Worm (Caenorhabditis elegans) whole organism, young adult: ENCODE results near the gene dsl-5.

Experiments
- B0035.1 ChIP-seq: sonication (generic microtip); optimal IDR thresholded peaks from 2 replicates; lab custom pipeline; 2016; ENCODE audit warnings: missing genetic modification characterization, mild to moderate bottlenecking, missing compliant biosample characterization, missing genotype, missing genetic modification reagents
- B0261.1 ChIP-seq: sonication (generic microtip); optimal IDR thresholded peaks from 2 replicates; lab custom pipeline; 2016; ENCODE audit warnings: mild to moderate bottlenecking, missing genetic modification characterization, moderate library complexity, missing compliant biosample characterization
- F10E7.11 ChIP-seq: sonication (generic microtip); optimal IDR thresholded peaks from 2 replicates; lab custom pipeline; 2017; ENCODE audit warnings: mild to moderate bottlenecking, missing genetic modification characterization, moderate library complexity, missing compliant biosample characterization
- F22D6.2 ChIP-seq: sonication (generic microtip); optimal IDR thresholded peaks from 2 replicates; lab custom pipeline; 2016; ENCODE audit warnings: mild to moderate bottlenecking, missing genetic modification characterization, missing compliant biosample characterization
- F33H1.4 ChIP-seq: fragments of 200-800 bp; sonication (Bioruptor generic); IDR thresholded peaks from 2 replicates; pipeline ENCODE4 v1.3.6; 2022; ENCODE audit warnings: missing genetic modification reagents, missing genetic modification characterization, missing compliant biosample characterization
- F37B4.10 ChIP-seq: fragments of 200-800 bp; sonication (Bioruptor generic); IDR thresholded peaks from 2 replicates; pipeline ENCODE4 v1.3.6; 2022; ENCODE audit warnings: missing genetic modification characterization, missing compliant biosample characterization
- F39B2.1 ChIP-seq: fragments of 200-800 bp; sonication (Bioruptor generic); IDR thresholded peaks from 2 replicates; pipeline ENCODE4 v1.3.6; 2022; ENCODE audit warnings: missing genetic modification reagents, missing genetic modification characterization, missing compliant biosample characterization
- F52B5.7 ChIP-seq: sonication (generic microtip); optimal IDR thresholded peaks from 2 replicates; lab custom pipeline; 2016; ENCODE audit warnings: mild to moderate bottlenecking, missing genetic modification characterization, missing compliant biosample characterization
- F55B11.4 ChIP-seq: sonication (generic microtip); optimal IDR thresholded peaks from 2 replicates; lab custom pipeline; 2016; ENCODE audit warnings: missing compliant biosample characterization, missing genetic modification characterization, borderline replicate concordance; ENCODE audit not compliant: insufficient read depth
- F57C9.4 ChIP-seq: sonication (generic microtip); optimal IDR thresholded peaks from 2 replicates; lab custom pipeline; 2017; ENCODE audit warnings: mild to moderate bottlenecking, missing genetic modification characterization, missing compliant biosample characterization
- K11D2.4 ChIP-seq: fragments of 200-800 bp; sonication (Bioruptor generic); IDR thresholded peaks from 2 replicates; pipeline ENCODE4 v1.3.6; 2022; ENCODE audit warnings: missing genetic modification reagents, missing genetic modification characterization, missing compliant biosample characterization
- Y67H2A.10 ChIP-seq: fragments of 200-800 bp; sonication (Bioruptor generic); conservative IDR thresholded peaks from 2 replicates; pipeline ENCODE4 v1.3.6; 2022; ENCODE audit warnings: missing genetic modification reagents, missing genetic modification characterization, missing compliant biosample characterization
- Y95B8A.8 ChIP-seq: fragments of 200-800 bp; sonication (Bioruptor generic); IDR thresholded peaks from 2 replicates; pipeline ENCODE4 v1.3.6; 2022; ENCODE audit warnings: missing genetic modification reagents, missing genetic modification characterization, missing compliant biosample characterization
- ama-1 ChIP-seq, 3 experiments: fragments of 150-350 bp in 1 of 3; sonication (generic microtip) in 2 of 3; optimal IDR thresholded peaks; 2 replicates each; lab custom pipeline; 2014 to 2018; ENCODE audit warnings: missing biosample characterization in 2 of 3, missing genetic modification characterization in 2 of 3, missing genetic modification reagents in 2 of 3
- aptf-2 ChIP-seq: fragments of 200-800 bp; sonication (Bioruptor generic); conservative IDR thresholded peaks from 2 replicates; pipeline ENCODE4 v1.3.6; 2022; ENCODE audit warnings: missing genetic modification reagents, missing genetic modification characterization, missing compliant biosample characterization
- atf-7 ChIP-seq: sonication (generic microtip); optimal IDR thresholded peaks from 2 replicates; lab custom pipeline; 2017; ENCODE audit warnings: mild to moderate bottlenecking, missing genetic modification characterization, missing compliant biosample characterization
- attf-3 ChIP-seq: fragments of 200-800 bp; sonication (Bioruptor generic); conservative IDR thresholded peaks from 2 replicates; pipeline ENCODE4 v1.3.6; 2022; ENCODE audit warnings: missing genetic modification reagents, missing genetic modification characterization, missing compliant biosample characterization
- die-1 ChIP-seq: sonication (generic microtip); optimal IDR thresholded peaks from 2 replicates; lab custom pipeline; 2016; ENCODE audit warnings: missing genotype, mild to moderate bottlenecking, missing genetic modification characterization, missing compliant biosample characterization
- dox-1 ChIP-seq: fragments of 200-800 bp; sonication (Bioruptor generic); IDR thresholded peaks from 2 replicates; pipeline ENCODE4 v1.3.6; 2022; ENCODE audit warnings: missing genetic modification reagents, missing genetic modification characterization, missing compliant biosample characterization
- dpff-1 ChIP-seq: sonication (generic microtip); optimal IDR thresholded peaks from 2 replicates; lab custom pipeline; 2017; ENCODE audit warnings: mild to moderate bottlenecking, missing genetic modification characterization, missing compliant biosample characterization
- efl-1 ChIP-seq: fragments of 150-350 bp; optimal IDR thresholded peaks from 2 replicates; lab custom pipeline; 2014; ENCODE audit warnings: missing biosample characterization, missing genetic modification reagents, missing genetic modification characterization
- egl-18 ChIP-seq: fragments of 200-800 bp; sonication (Bioruptor generic); IDR thresholded peaks from 2 replicates; pipeline ENCODE4 v1.3.6; 2022; ENCODE audit warnings: missing genetic modification reagents, missing genetic modification characterization, missing compliant biosample characterization
- gei-17 ChIP-seq: fragments of 200-800 bp; sonication (Bioruptor generic); optimal IDR thresholded peaks from 2 replicates; lab custom pipeline; 2018; ENCODE audit warnings: mild to moderate bottlenecking, missing genetic modification characterization, missing compliant biosample characterization
- hsf-1 ChIP-seq: fragments of 200-800 bp; sonication (Bioruptor generic); IDR thresholded peaks from 2 replicates; pipeline ENCODE4 v1.3.6; 2022; ENCODE audit warnings: missing genetic modification reagents, missing genetic modification characterization, missing compliant biosample characterization
- let-526 ChIP-seq: fragments of 200-800 bp; sonication (Bioruptor generic); IDR thresholded peaks from 2 replicates; pipeline ENCODE4 v1.3.6; 2022; ENCODE audit warnings: missing genetic modification reagents, missing genetic modification characterization, missing compliant biosample characterization
- let-607 ChIP-seq, 2 experiments: fragments of 200-800 bp in 1 of 2; sonication (Bioruptor generic) in 1 of 2; sonication (generic microtip) in 1 of 2; optimal IDR thresholded peaks; 2 replicates each; lab custom pipeline; 2016 to 2018; ENCODE audit warnings: mild to moderate bottlenecking in 2 of 2, missing compliant biosample characterization in 2 of 2, missing genetic modification characterization in 2 of 2, moderate library complexity in 2 of 2, missing genotype in 1 of 2
- lin-35 ChIP-seq, 3 experiments: fragments of 150-350 bp in 2 of 3; sonication (generic microtip) in 1 of 3; optimal IDR thresholded peaks; 2 replicates each; lab custom pipeline; 2014 to 2018; ENCODE audit warnings: missing biosample characterization in 3 of 3, missing genetic modification characterization in 3 of 3, missing genetic modification reagents in 3 of 3
- lsl-1 ChIP-seq: fragments of 200-800 bp; sonication (Bioruptor generic); optimal IDR thresholded peaks from 2 replicates; lab custom pipeline; 2018; ENCODE audit warnings: mild to moderate bottlenecking, missing genetic modification characterization, moderate library complexity, missing compliant biosample characterization
- madf-6 ChIP-seq: fragments of 200-800 bp; sonication (Bioruptor generic); IDR thresholded peaks from 2 replicates; pipeline ENCODE4 v1.3.6; 2022; ENCODE audit warnings: missing genetic modification reagents, missing genetic modification characterization, missing compliant biosample characterization
- madf-8 ChIP-seq: fragments of 200-800 bp; sonication (Bioruptor generic); conservative IDR thresholded peaks from 2 replicates; pipeline ENCODE4 v1.3.6; 2022; ENCODE audit warnings: missing genetic modification reagents, missing genetic modification characterization, missing compliant biosample characterization
- mxl-1 ChIP-seq: sonication (generic microtip); optimal IDR thresholded peaks from 2 replicates; lab custom pipeline; 2016; ENCODE audit warnings: missing genetic modification characterization, missing compliant biosample characterization
- nfya-2 ChIP-seq: fragments of 200-800 bp; sonication (Bioruptor generic); IDR thresholded peaks from 2 replicates; pipeline ENCODE4 v1.3.6; 2022; ENCODE audit warnings: missing genetic modification reagents, missing genetic modification characterization, missing compliant biosample characterization
- nhr-179 ChIP-seq: sonication (generic microtip); optimal IDR thresholded peaks from 2 replicates; lab custom pipeline; 2016; ENCODE audit warnings: mild to moderate bottlenecking, missing genetic modification characterization, missing compliant biosample characterization
- pha-4 ChIP-seq: fragments of 150-350 bp; sonication (generic microtip); optimal IDR thresholded peaks from 2 replicates; lab custom pipeline; 2014; ENCODE audit warnings: missing biosample characterization, missing genetic modification reagents, missing genetic modification characterization
- rcor-1 ChIP-seq: fragments of 200-800 bp; sonication (Bioruptor generic); IDR thresholded peaks from 2 replicates; pipeline ENCODE4 v1.3.6; 2022; ENCODE audit warnings: missing genetic modification reagents, missing genetic modification characterization, missing compliant biosample characterization
- snpc-1.3 ChIP-seq: sonication (generic microtip); optimal IDR thresholded peaks from 2 replicates; lab custom pipeline; 2017; ENCODE audit warnings: missing genetic modification characterization, mild to moderate bottlenecking, missing compliant biosample characterization, antibody characterized with exemption, moderate library complexity, missing genotype, missing genetic modification reagents; ENCODE audit not compliant: insufficient read depth
- unc-62 ChIP-seq: fragments of 150-350 bp; optimal IDR thresholded peaks from 2 replicates; lab custom pipeline; 2014; ENCODE audit warnings: missing biosample characterization, missing genetic modification reagents, missing genetic modification characterization
- zim-3 ChIP-seq: sonication (generic microtip); optimal IDR thresholded peaks from 2 replicates; lab custom pipeline; 2017; ENCODE audit warnings: mild to moderate bottlenecking, missing genetic modification characterization, moderate library complexity, missing compliant biosample characterization
- ztf-26 ChIP-seq: sonication (generic microtip); optimal IDR thresholded peaks from 2 replicates; lab custom pipeline; 2017; ENCODE audit warnings: missing genetic modification characterization, missing compliant biosample characterization

Gene dsl-5

ce11 chrIV:11659794-11660312 lies 39.0 kb upstream of the dsl-5 start, which contains the start of gene ZK792.1 (continued):
- TF ChIP-seq egl-18 (GFP tag; lab: Robert Waterston, UW) (no peak), F57C9.4 (tag; lab: Kevin White, UChicago) (no peak), efl-1 (GFP tag; lab: Kevin White, UChicago) (peak; percentile 62), B0035.1 (tag; lab: Kevin White, UChicago) (no peak), die-1 (no peak), ztf-26 (tag; lab: Kevin White, UChicago) (no peak), lsl-1 (peak; percentile 76), F52B5.7 (tag; lab: Kevin White, UChicago) (no peak), gei-17 (GFP tag; lab: Kevin White, UChicago) (no peak), F55B11.4 (tag; lab: Kevin White, UChicago) (no peak), F33H1.4 (GFP tag; lab: Robert Waterston, UW) (peak; percentile 69), nhr-179 (tag; lab: Kevin White, UChicago) (no peak), Y67H2A.10 (GFP tag; lab: Robert Waterston, UW) (no peak), madf-8 (GFP tag; lab: Robert Waterston, UW) (peak; percentile 59), let-526 (GFP tag; lab: Robert Waterston, UW) (no peak)

ce11 chrIV:11656144-11656780 lies 35.5 kb upstream of the dsl-5 start, which contains the start of gene ZK809.5:
ZK809.5 (plus strand) TSS chrIV:11656730.
- TF ChIP-seq attf-3 = no peak
- TF ChIP-seq nfya-2 (GFP tag; lab: Robert Waterston, UW) = no peak
- no peak for TF ChIP-seq pha-4 (tag; lab: Kevin White, UChicago)
- no peak for TF ChIP-seq F37B4.10 (GFP tag; lab: Robert Waterston, UW)
- TF ChIP-seq egl-18 (GFP tag; lab: Robert Waterston, UW) = no peak
- no peak for TF ChIP-seq F22D6.2 (tag; lab: Kevin White, UChicago)
- no peak for TF ChIP-seq B0261.1 (tag; lab: Kevin White, UChicago)
- TF ChIP-seq dpff-1 (tag; lab: Kevin White, UChicago) = no peak
- TF ChIP-seq K11D2.4 (GFP tag; lab: Robert Waterston, UW) = no peak
- no peak for TF ChIP-seq ama-1 (optimal IDR thresholded peaks at IDR 0.05; lab: Kevin White, UChicago)
- no peak for TF ChIP-seq ama-1 (GFP tag; optimal IDR thresholded peaks at IDR 0.05; lab: Kevin White, UChicago)
- no peak for TF ChIP-seq atf-7 (tag; lab: Kevin White, UChicago)
- TF ChIP-seq F33H1.4 (GFP tag; lab: Robert Waterston, UW) = no peak
- no peak for TF ChIP-seq rcor-1 (GFP tag; lab: Robert Waterston, UW)
- TF ChIP-seq zim-3 (tag; lab: Kevin White, UChicago) = no peak

ce11 chrIV:11655370-11655769 lies 34.6 kb upstream of the dsl-5 start, which contains the start of gene ent-1:
ent-1 (minus strand) TSS chrIV:11655470.
- TF ChIP-seq madf-6 = no peak
- TF ChIP-seq unc-62 (GFP tag; lab: Kevin White, UChicago) = no peak
- TF ChIP-seq zim-3 (tag; lab: Kevin White, UChicago) = no peak
- no peak for TF ChIP-seq hsf-1 (GFP tag; lab: Robert Waterston, UW)
- TF ChIP-seq F10E7.11 (tag; lab: Kevin White, UChicago) = no peak
- no peak for TF ChIP-seq die-1
- no peak for TF ChIP-seq let-526 (GFP tag; lab: Robert Waterston, UW)
- TF ChIP-seq snpc-1.3 (tag; lab: Kevin White, UChicago) = no peak
- TF ChIP-seq mxl-1 (tag; lab: Kevin White, UChicago) = no peak
- TF ChIP-seq dox-1 (GFP tag; lab: Robert Waterston, UW) = no peak
- no peak for TF ChIP-seq F39B2.1 (GFP tag; lab: Robert Waterston, UW)
- no peak for TF ChIP-seq let-607 (tag; optimal IDR thresholded peaks at IDR 0.05; lab: Kevin White, UChicago)
- no peak for TF ChIP-seq lin-35 (GFP tag; optimal IDR thresholded peaks at IDR 0.05; lab: Kevin White, UChicago)
- no peak for TF ChIP-seq Y95B8A.8 (GFP tag; lab: Robert Waterston, UW)
- TF ChIP-seq aptf-2 (GFP tag; lab: Robert Waterston, UW) = no peak
- no peak for TF ChIP-seq F37B4.10 (GFP tag; lab: Robert Waterston, UW)
